Worm (Caenorhabditis elegans) whole organism, L1 larva: ENCODE data around the gene F11A5.13.

ENCODE experiments used
- efl-3 ChIP-seq: fragments of 200-800 bp; sonication (Bioruptor generic); optimal IDR thresholded peaks from 2 replicates; lab custom pipeline; 2018; ENCODE audit warnings: mild to moderate bottlenecking, missing genetic modification characterization, missing compliant biosample characterization
- pag-3 ChIP-seq: sonication (generic microtip); optimal IDR thresholded peaks from 2 replicates; lab custom pipeline; 2017; ENCODE audit warnings: missing genetic modification characterization, mild to moderate bottlenecking, missing compliant biosample characterization, antibody characterized with exemption, borderline replicate concordance; ENCODE audit not compliant: insufficient read depth
- pqm-1 ChIP-seq: sonication (generic microtip); optimal IDR thresholded peaks from 3 replicates; lab custom pipeline; 2017; ENCODE audit warnings: missing biosample characterization, missing genetic modification characterization

Gene F11A5.13

DNA sequence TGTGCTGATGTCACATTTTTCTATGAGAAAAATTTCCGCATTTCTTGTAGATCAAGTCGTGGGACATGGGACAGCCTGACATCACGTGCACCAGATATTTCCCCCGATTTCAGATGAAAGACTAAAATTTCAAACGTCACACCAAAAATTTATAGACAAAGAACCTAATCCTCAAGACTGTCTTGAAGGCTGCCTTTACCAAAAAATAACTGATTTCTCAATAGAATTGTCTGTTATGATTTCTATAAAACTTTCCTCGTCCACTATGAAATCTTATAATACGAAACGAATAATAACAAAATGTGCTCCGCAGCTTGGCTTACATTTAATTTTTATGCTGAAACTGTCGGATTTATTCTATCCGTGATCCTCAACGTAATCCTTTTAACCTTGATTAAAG lies 46.1 kb downstream of the F11A5.13 start, which contains the start of gene str-106:
Gene str-106 (plus strand): TSS at position 301 of the 400 bp plus-strand sequence.
- TF ChIP-seq efl-3 (GFP tag; lab: Kevin White, UChicago) (no peak), pqm-1 (no peak), pag-3 (tag; lab: Kevin White, UChicago) (no peak)
